Worm (Caenorhabditis elegans) whole organism, L4 larva: Measurements from ENCODE around the gene egl-43.

Source experiments
- ceh-32 ChIP-seq: sonication (generic microtip); optimal IDR thresholded peaks from 2 replicates; lab custom pipeline; 2016; ENCODE audit warnings: mild to moderate bottlenecking, missing genetic modification characterization, missing compliant biosample characterization; ENCODE audit not compliant: poor library complexity
- dmd-9 ChIP-seq: fragments of 200-800 bp; sonication (Bioruptor generic); IDR thresholded peaks from 2 replicates; pipeline ENCODE4 v1.3.6; 2022; ENCODE audit warnings: missing genetic modification reagents, missing genetic modification characterization, missing compliant biosample characterization
- dpl-1 ChIP-seq: fragments of 150-350 bp; optimal IDR thresholded peaks from 2 replicates; lab custom pipeline; 2014; ENCODE audit warnings: missing biosample characterization, missing genetic modification reagents, missing genetic modification characterization
- duxl-1 ChIP-seq: sonication (generic microtip); optimal IDR thresholded peaks from 2 replicates; lab custom pipeline; 2016; ENCODE audit warnings: mild to moderate bottlenecking, missing genetic modification characterization, moderate library complexity, missing compliant biosample characterization; ENCODE audit not compliant: poor library complexity
- egl-27 ChIP-seq: sonication (generic microtip); optimal IDR thresholded peaks from 3 replicates; lab custom pipeline; 2017; ENCODE audit warnings: missing biosample characterization, missing genetic modification reagents, missing genetic modification characterization
- hmg-1.1 ChIP-seq: fragments of 200-800 bp; sonication (Bioruptor generic); IDR thresholded peaks from 2 replicates; pipeline ENCODE4 v1.3.6; 2022; ENCODE audit warnings: missing genetic modification reagents, missing genetic modification characterization, missing compliant biosample characterization
- lir-3 ChIP-seq: sonication (generic microtip); optimal IDR thresholded peaks from 2 replicates; lab custom pipeline; 2016; ENCODE audit warnings: mild to moderate bottlenecking, missing genetic modification characterization, missing compliant biosample characterization
- nhr-237 ChIP-seq: sonication (generic microtip); optimal IDR thresholded peaks from 2 replicates; lab custom pipeline; 2017; ENCODE audit warnings: missing biosample characterization, missing genetic modification characterization
- pha-4 ChIP-seq, 2 experiments: fragments of 150-350 bp in 1 of 2; fragments of 200-800 bp in 1 of 2; sonication (Bioruptor generic) in 1 of 2; IDR thresholded peaks in 1 of 2; optimal IDR thresholded peaks in 1 of 2; 2 replicates each; pipeline versions ENCODE4 v1.3.6 to Lab custom; 2014 to 2022; ENCODE audit warnings: missing genetic modification characterization in 2 of 2, missing genetic modification reagents in 2 of 2, missing biosample characterization in 1 of 2, missing compliant biosample characterization in 1 of 2
- zag-1 ChIP-seq: fragments of 150-350 bp; optimal IDR thresholded peaks from 2 replicates; lab custom pipeline; 2014; ENCODE audit warnings: missing biosample characterization, missing genetic modification characterization
- ztf-11 ChIP-seq: fragments of 150-350 bp; optimal IDR thresholded peaks from 2 replicates; lab custom pipeline; 2014; ENCODE audit warnings: missing biosample characterization, missing genetic modification characterization

ce11 chrII:10001546-10001945, 46.6 kb downstream of the egl-43 start, which contains the start of gene ZK892.3:
- no peak for TF ChIP-seq pha-4 (GFP tag; IDR thresholded peaks at IDR 0.05; lab: Robert Waterston, UW)
- no peak for TF ChIP-seq pha-4 (tag; optimal IDR thresholded peaks at IDR 0.05; lab: Kevin White, UChicago)
- TF ChIP-seq lir-3 (tag; lab: Kevin White, UChicago), result no peak
- no peak for TF ChIP-seq ztf-11 (tag; lab: Kevin White, UChicago)
- no peak for TF ChIP-seq zag-1 (tag; lab: Kevin White, UChicago)
- no peak for TF ChIP-seq hmg-1.1 (GFP tag; lab: Robert Waterston, UW)
- TF ChIP-seq duxl-1 (tag; lab: Kevin White, UChicago), result no peak
- no peak for TF ChIP-seq dmd-9 (GFP tag; lab: Robert Waterston, UW)
- no peak for TF ChIP-seq nhr-237 (tag; lab: Kevin White, UChicago)
- TF ChIP-seq dpl-1 (GFP tag; lab: Kevin White, UChicago), result no peak
- TF ChIP-seq egl-27 (tag; lab: Kevin White, UChicago), result no peak
- no peak for TF ChIP-seq ceh-32 (tag; lab: Kevin White, UChicago)
